Fruit fly (Drosophila melanogaster) whole organism, adult: ENCODE results near the gene neur.

Experiments
- CG11617 ChIP-seq: fragments of 200-800 bp; sonication (Bioruptor generic); optimal IDR thresholded peaks from 2 replicates; lab custom pipeline; 2017; ENCODE audit warnings: mild to moderate bottlenecking, missing biosample characterization, missing genetic modification reagents, missing genetic modification characterization
- CG12768 ChIP-seq: fragments of 200-800 bp; sonication (Bioruptor generic); optimal IDR thresholded peaks from 2 replicates; lab custom pipeline; 2017; ENCODE audit warnings: missing biosample characterization, missing genetic modification characterization, mild to moderate bottlenecking, moderate library complexity, missing genetic modification reagents
- CG14711 ChIP-seq: fragments of 200-800 bp; sonication (Bioruptor generic); optimal IDR thresholded peaks from 2 replicates; lab custom pipeline; 2018; ENCODE audit warnings: missing biosample characterization, mild to moderate bottlenecking, missing genetic modification characterization, moderate library complexity
- CG1620 ChIP-seq: fragments of 200-800 bp; sonication (Bioruptor generic); optimal IDR thresholded peaks from 2 replicates; lab custom pipeline; 2016; ENCODE audit warnings: missing biosample characterization, missing genetic modification characterization
- CG33017 ChIP-seq: fragments of 200-800 bp; sonication (Bioruptor generic); optimal IDR thresholded peaks from 2 replicates; lab custom pipeline; 2018; ENCODE audit warnings: missing biosample characterization, mild to moderate bottlenecking, missing genetic modification characterization, moderate library complexity
- CG5204 ChIP-seq: fragments of 200-800 bp; sonication (Bioruptor generic); optimal IDR thresholded peaks from 2 replicates; lab custom pipeline; 2016; ENCODE audit warnings: missing biosample characterization, missing genetic modification characterization
- CG7045 ChIP-seq: fragments of 200-800 bp; sonication (Bioruptor generic); optimal IDR thresholded peaks from 2 replicates; lab custom pipeline; 2017; ENCODE audit warnings: missing biosample characterization, mild to moderate bottlenecking, missing genetic modification characterization
- CG7101 ChIP-seq: fragments of 200-800 bp; sonication (Bioruptor generic); optimal IDR thresholded peaks from 2 replicates; lab custom pipeline; 2018; ENCODE audit warnings: missing biosample characterization, mild to moderate bottlenecking, missing genetic modification characterization, moderate library complexity
- Clk ChIP-seq: fragments of 200-800 bp; sonication (Bioruptor generic); optimal IDR thresholded peaks from 2 replicates; lab custom pipeline; 2017; ENCODE audit warnings: missing biosample characterization, missing genetic modification characterization
- Crg-1 ChIP-seq: fragments of 200-800 bp; sonication (Bioruptor generic); optimal IDR thresholded peaks from 2 replicates; lab custom pipeline; 2016; ENCODE audit warnings: missing biosample characterization, missing genetic modification characterization
- Hr96 ChIP-seq: fragments of 200-800 bp; sonication (Bioruptor generic); optimal IDR thresholded peaks from 2 replicates; lab custom pipeline; 2016; ENCODE audit warnings: missing biosample characterization, missing genetic modification characterization
- Mnt ChIP-seq: fragments of 200-800 bp; sonication (Bioruptor generic); optimal IDR thresholded peaks from 2 replicates; lab custom pipeline; 2016; ENCODE audit warnings: missing biosample characterization, mild to moderate bottlenecking, missing genetic modification characterization
- bab1 ChIP-seq: fragments of 200-800 bp; sonication (Bioruptor generic); optimal IDR thresholded peaks from 3 replicates; lab custom pipeline; 2019; ENCODE audit warnings: missing biosample characterization, mild to moderate bottlenecking, missing genetic modification characterization, moderate library complexity
- cic ChIP-seq: fragments of 200-800 bp; sonication (Bioruptor generic); optimal IDR thresholded peaks from 2 replicates; lab custom pipeline; 2017; ENCODE audit warnings: missing biosample characterization, mild to moderate bottlenecking, missing genetic modification characterization, moderate library complexity
- cnc ChIP-seq, 2 experiments: fragments of >200 bp; optimal IDR thresholded peaks; 2 replicates each; lab custom pipeline; 2017
- kay ChIP-seq: fragments of 200-800 bp; sonication (Bioruptor generic); peaks from one replicate; lab custom pipeline; 2016; ENCODE audit warnings: missing biosample characterization, missing genetic modification characterization, borderline replicate concordance
- ovo ChIP-seq: fragments of 200-800 bp; sonication (Bioruptor generic); optimal IDR thresholded peaks from 2 replicates; lab custom pipeline; 2016; ENCODE audit warnings: missing biosample characterization, missing genetic modification characterization
- pad ChIP-seq: fragments of 200-800 bp; sonication (Bioruptor generic); optimal IDR thresholded peaks from 3 replicates; lab custom pipeline; 2017; ENCODE audit warnings: missing biosample characterization, missing genetic modification characterization, mild to moderate bottlenecking, moderate library complexity, missing genetic modification reagents
- tj ChIP-seq: fragments of 200-800 bp; sonication (Bioruptor generic); optimal IDR thresholded peaks from 3 replicates; lab custom pipeline; 2017; ENCODE audit warnings: missing biosample characterization, mild to moderate bottlenecking, missing genetic modification characterization, moderate library complexity
- toe ChIP-seq: fragments of 200-800 bp; sonication (Bioruptor generic); optimal IDR thresholded peaks from 2 replicates; lab custom pipeline; 2016; ENCODE audit warnings: missing biosample characterization, missing genetic modification characterization

The neur gene

dm6 chr3R:9039448-9039847 lies at the start of gene neur:
TSS of gene neur (minus strand) at chr3R:9039471.
- peak; percentile 8 for TF ChIP-seq Crg-1
- TF ChIP-seq tj (GFP tag; lab: Kevin White, UChicago), result peak; percentile 34
- no peak for TF ChIP-seq cnc (optimal IDR thresholded peaks at IDR 0.05; lab: Kevin White, UChicago)
- peak; percentile 50 for TF ChIP-seq pad (GFP tag; lab: Kevin White, UChicago)
- no peak for TF ChIP-seq Clk
- peak; percentile 14 for TF ChIP-seq CG11617 (GFP tag; lab: Kevin White, UChicago)
- peak; percentile 69 for TF ChIP-seq bab1
- TF ChIP-seq CG12768, result no peak
- TF ChIP-seq CG5204 (GFP tag; lab: Kevin White, UChicago), result no peak
- no peak for TF ChIP-seq kay (GFP tag; lab: Kevin White, UChicago)
- TF ChIP-seq toe (GFP tag; lab: Kevin White, UChicago), result no peak
- peak; percentile 7 for TF ChIP-seq CG14711
- TF ChIP-seq CG7045 (GFP tag; lab: Kevin White, UChicago), result peak; percentile 39
- peak; percentile 46 for TF ChIP-seq cic (GFP tag; lab: Kevin White, UChicago)
- peak; percentile 3 for TF ChIP-seq CG7101
- TF ChIP-seq CG1620 (GFP tag; lab: Kevin White, UChicago), result peak; percentile 51
- peak; percentile 42 for TF ChIP-seq Mnt (GFP tag; lab: Kevin White, UChicago)
- peak; percentile 22 for TF ChIP-seq ovo (GFP tag; lab: Kevin White, UChicago)
- TF ChIP-seq Hr96 (GFP tag; lab: Kevin White, UChicago), result no peak
- no peak for TF ChIP-seq CG33017

dm6 chr3R:9085306-9085705 lies 46.0 kb upstream of the neur start:
- no peak for TF ChIP-seq CG14711
- no peak for TF ChIP-seq toe (GFP tag; lab: Kevin White, UChicago)
- no peak for TF ChIP-seq CG7101
- no peak for TF ChIP-seq CG1620 (GFP tag; lab: Kevin White, UChicago)
- TF ChIP-seq CG5204 (GFP tag; lab: Kevin White, UChicago), result no peak
- no peak for TF ChIP-seq CG11617 (GFP tag; lab: Kevin White, UChicago)

dm6 chr3R:9083379-9083778 lies 44.1 kb upstream of the neur start:
- no peak for TF ChIP-seq Crg-1
- TF ChIP-seq CG7045 (GFP tag; lab: Kevin White, UChicago), result no peak
- no peak for TF ChIP-seq Mnt (GFP tag; lab: Kevin White, UChicago)
- TF ChIP-seq kay (GFP tag; lab: Kevin White, UChicago), result no peak
- TF ChIP-seq cnc (optimal IDR thresholded peaks at IDR 0.05; lab: Kevin White, UChicago), result no peak
- no peak for TF ChIP-seq pad (GFP tag; lab: Kevin White, UChicago)

dm6 chr3R:9082332-9082731 lies 43.1 kb upstream of the neur start:
- TF ChIP-seq CG14711 (no peak), toe (GFP tag; lab: Kevin White, UChicago) (no peak), CG11617 (GFP tag; lab: Kevin White, UChicago) (no peak), CG7045 (GFP tag; lab: Kevin White, UChicago) (no peak), Mnt (GFP tag; lab: Kevin White, UChicago) (no peak), CG1620 (GFP tag; lab: Kevin White, UChicago) (no peak)

- no peak for TF ChIP-seq CG14711
- no peak for TF ChIP-seq tj (GFP tag; lab: Kevin White, UChicago)
- TF ChIP-seq ovo (GFP tag; lab: Kevin White, UChicago), result no peak
- no peak for TF ChIP-seq pad (GFP tag; lab: Kevin White, UChicago)
- no peak for TF ChIP-seq Crg-1
- no peak for TF ChIP-seq cnc (optimal IDR thresholded peaks at IDR 0.05; lab: Kevin White, UChicago)
- no peak for TF ChIP-seq CG7101
- no peak for TF ChIP-seq CG1620 (GFP tag; lab: Kevin White, UChicago)
- no peak for TF ChIP-seq kay (GFP tag; lab: Kevin White, UChicago)
- no peak for TF ChIP-seq Clk
- TF ChIP-seq CG12768, result no peak
- TF ChIP-seq cic (GFP tag; lab: Kevin White, UChicago), result no peak
- no peak for TF ChIP-seq CG11617 (GFP tag; lab: Kevin White, UChicago)
- TF ChIP-seq CG7045 (GFP tag; lab: Kevin White, UChicago), result no peak
- TF ChIP-seq Hr96 (GFP tag; lab: Kevin White, UChicago), result no peak
- no peak for TF ChIP-seq CG33017
- no peak for TF ChIP-seq toe (GFP tag; lab: Kevin White, UChicago)
- TF ChIP-seq bab1, result no peak
- no peak for TF ChIP-seq Mnt (GFP tag; lab: Kevin White, UChicago)
Measured at dm6 chr3R:9079638-9080037, 40.4 kb upstream of the neur start.

- TF ChIP-seq CG33017, result peak; percentile 43
- TF ChIP-seq Mnt (GFP tag; lab: Kevin White, UChicago), result no peak
- TF ChIP-seq toe (GFP tag; lab: Kevin White, UChicago), result peak; percentile 16
- peak; percentile 56 for TF ChIP-seq Hr96 (GFP tag; lab: Kevin White, UChicago)
- TF ChIP-seq tj (GFP tag; lab: Kevin White, UChicago), result no peak
- peak; percentile 3 for TF ChIP-seq CG11617 (GFP tag; lab: Kevin White, UChicago)
- TF ChIP-seq cic (GFP tag; lab: Kevin White, UChicago), result no peak
- TF ChIP-seq CG5204 (GFP tag; lab: Kevin White, UChicago), result peak; percentile 59
- peak; percentile 46 for TF ChIP-seq CG14711
- peak; percentile 27 for TF ChIP-seq CG12768
- TF ChIP-seq CG7101, result peak; percentile 16
- peak; percentile 36 for TF ChIP-seq CG7045 (GFP tag; lab: Kevin White, UChicago)
- no peak for TF ChIP-seq CG1620 (GFP tag; lab: Kevin White, UChicago)
- peak; percentile 23 for TF ChIP-seq Clk
Measured at dm6 chr3R:9074934-9075333, 35.7 kb upstream of the neur start.

dm6 chr3R:9069874-9070273 lies 30.6 kb upstream of the neur start:
- TF ChIP-seq toe (GFP tag; lab: Kevin White, UChicago) (no peak), CG7045 (GFP tag; lab: Kevin White, UChicago) (no peak), CG7101 (no peak), ovo (GFP tag; lab: Kevin White, UChicago) (no peak), tj (GFP tag; lab: Kevin White, UChicago) (no peak), CG12768 (no peak), pad (GFP tag; lab: Kevin White, UChicago) (no peak)
